Fruit fly (Drosophila melanogaster) whole organism, wandering third instar larva: ENCODE results near the gene Prosalpha4.

Experiments used
- CG9705 ChIP-seq: fragments of 200-800 bp; sonication (Bioruptor generic); optimal IDR thresholded peaks from 2 replicates; lab custom pipeline; 2018; ENCODE audit warnings: missing biosample characterization, mild to moderate bottlenecking, missing genetic modification characterization
- Dfd ChIP-seq: fragments of >200 bp; optimal IDR thresholded peaks from 2 replicates; lab custom pipeline; 2017; ENCODE audit warnings: missing biosample characterization, missing genetic modification characterization
- Dif ChIP-seq: fragments of 200-275, 200-300 bp; sonication (Bioruptor generic); optimal IDR thresholded peaks from 2 replicates; lab custom pipeline; 2018; ENCODE audit warnings: missing biosample characterization, missing genetic modification characterization; ENCODE audit not compliant: partially characterized antibody
- HLH106 ChIP-seq: fragments of 200-800 bp; optimal IDR thresholded peaks from 3 replicates; lab custom pipeline; 2019; ENCODE audit warnings: missing biosample characterization, mild to moderate bottlenecking, missing genetic modification characterization, moderate library complexity
- Jra ChIP-seq: sonication (Bioruptor generic); optimal IDR thresholded peaks from 2 replicates; lab custom pipeline; 2016; ENCODE audit warnings: missing biosample characterization, missing genetic modification characterization
- Mio ChIP-seq: sonication (Bioruptor generic); optimal IDR thresholded peaks from 2 replicates; lab custom pipeline; 2016; ENCODE audit warnings: missing biosample characterization, missing genetic modification characterization
- Rel ChIP-seq, 2 experiments: fragments of 200-800 bp; sonication (Bioruptor generic) in 1 of 2; optimal IDR thresholded peaks; 2 replicates in 1 of 2; 3 replicates in 1 of 2; lab custom pipeline; 2016 to 2019; ENCODE audit warnings: mild to moderate bottlenecking in 2 of 2, missing biosample characterization in 2 of 2, missing genetic modification characterization in 2 of 2, moderate library complexity in 1 of 2
- br ChIP-seq: fragments of 200-800 bp; sonication (Bioruptor generic); optimal IDR thresholded peaks from 2 replicates; lab custom pipeline; 2016; ENCODE audit warnings: missing biosample characterization, missing genetic modification characterization
- dmrt93B ChIP-seq: fragments of 200-800 bp; sonication (Bioruptor generic); optimal IDR thresholded peaks from 2 replicates; lab custom pipeline; 2018; ENCODE audit warnings: missing biosample characterization, mild to moderate bottlenecking, missing genetic modification characterization
- h ChIP-seq: fragments of 200-800 bp; sonication (Bioruptor generic); optimal IDR thresholded peaks from 3 replicates; lab custom pipeline; 2016; ENCODE audit warnings: missing biosample characterization, mild to moderate bottlenecking, missing genetic modification characterization
- pan ChIP-seq: fragments of >200 bp; optimal IDR thresholded peaks from 2 replicates; lab custom pipeline; 2017
- psq ChIP-seq: fragments of 200-800 bp; sonication (Bioruptor generic); optimal IDR thresholded peaks from 3 replicates; lab custom pipeline; 2017; ENCODE audit warnings: missing biosample characterization, mild to moderate bottlenecking, missing genetic modification characterization, moderate library complexity
- usp ChIP-seq: fragments of >200 bp; optimal IDR thresholded peaks from 2 replicates; lab custom pipeline; 2017; ENCODE audit warnings: missing biosample characterization, missing genetic modification characterization

dm6 chrX:16323063-16323462 lies 47.0 kb downstream of the Prosalpha4 start, which contains the start of the genes CG9917 and CG32579:
- TF ChIP-seq pan (lab: Kevin White, UChicago) (no peak), psq (GFP tag; lab: Kevin White, UChicago) (no peak), HLH106 (tag; lab: Kevin White, UChicago) (no peak), Dfd (GFP tag; lab: Kevin White, UChicago) (no peak), usp (no peak), Mio (GFP tag; lab: Kevin White, UChicago) (no peak), br (GFP tag; lab: Kevin White, UChicago) (no peak), Jra (GFP tag; lab: Kevin White, UChicago) (no peak), Dif (GFP tag; lab: Kevin White, UChicago) (no peak), Rel (GFP tag; optimal IDR thresholded peaks at IDR 0.05; lab: Kevin White, UChicago) (no peak), Rel (tag; optimal IDR thresholded peaks at IDR 0.05; lab: Kevin White, UChicago) (peak; percentile 85), h (GFP tag; lab: Kevin White, UChicago) (no peak), CG9705 (GFP tag; lab: Kevin White, UChicago) (no peak), dmrt93B (GFP tag; lab: Kevin White, UChicago) (no peak)
